Worm (Caenorhabditis elegans) whole organism, early embryonic: ENCODE results near the gene ttyh-1.

Source experiments
- ama-1 ChIP-seq: fragments of 150-350 bp; optimal IDR thresholded peaks from 2 replicates; lab custom pipeline; 2014
- ceh-13 ChIP-seq: fragments of 200-800 bp; sonication (Bioruptor generic); optimal IDR thresholded peaks from 2 replicates; lab custom pipeline; 2018; ENCODE audit warnings: mild to moderate bottlenecking, missing genetic modification characterization, missing compliant biosample characterization
- ceh-36 ChIP-seq: sonication (generic microtip); optimal IDR thresholded peaks from 2 replicates; lab custom pipeline; 2016; ENCODE audit warnings: missing genetic modification characterization, inconsistent platforms, missing compliant biosample characterization
- tbx-11 ChIP-seq: fragments of 200-800 bp; sonication (Bioruptor generic); IDR thresholded peaks from 2 replicates; pipeline ENCODE4 v1.3.6; 2022; ENCODE audit warnings: missing genetic modification characterization, missing compliant biosample characterization

ce11 chrX:11339375-11339924, 29.1 kb upstream of the ttyh-1 start, which contains the start of gene aco-1:
- no peak for TF ChIP-seq tbx-11 (GFP tag; lab: Robert Waterston, UW)
- no peak for TF ChIP-seq ceh-13
- TF ChIP-seq ama-1 (lab: Kevin White, UChicago) = no peak
- no peak for TF ChIP-seq ceh-36 (tag; lab: Kevin White, UChicago)
